Fruit fly (Drosophila melanogaster) whole organism, embryonic: ENCODE measurements around the gene stg.
A peak's percentile ranks its signal among the peaks of the same experiment; 100 is the strongest.

ENCODE experiments used
- Abd-B ChIP-seq: fragments of 200-800 bp; sonication (Bioruptor generic); optimal IDR thresholded peaks from 2 replicates; lab custom pipeline; 2018; ENCODE audit warnings: missing biosample characterization, mild to moderate bottlenecking, missing genetic modification characterization, moderate library complexity
- B-H1 ChIP-seq: fragments of 200-800 bp; sonication (Bioruptor generic); IDR thresholded peaks from 3 replicates; pipeline ENCODE4 v1.3.6; 2022; ENCODE audit warnings: missing biosample characterization, missing genetic modification characterization
- BtbVII ChIP-seq: fragments of 200-800 bp; sonication (Bioruptor generic); optimal IDR thresholded peaks from 3 replicates; lab custom pipeline; 2017; ENCODE audit warnings: missing biosample characterization, mild to moderate bottlenecking, missing genetic modification characterization
- CG10654 ChIP-seq: fragments of 200-800 bp; sonication (Bioruptor generic); optimal IDR thresholded peaks from 2 replicates; lab custom pipeline; 2016; ENCODE audit warnings: missing biosample characterization, missing genetic modification characterization
- CG11560 ChIP-seq: fragments of 200-800 bp; sonication (Bioruptor generic); IDR thresholded peaks from 3 replicates; pipeline ENCODE4 v1.3.6; 2022; ENCODE audit warnings: missing biosample characterization, missing genetic modification characterization
- CG12155 ChIP-seq: fragments of 200-800 bp; sonication (Bioruptor generic); optimal IDR thresholded peaks from 3 replicates; lab custom pipeline; 2016; ENCODE audit warnings: missing biosample characterization, missing genetic modification characterization
- CG12659 ChIP-seq: fragments of 200-800 bp; sonication (Bioruptor generic); optimal IDR thresholded peaks from 3 replicates; lab custom pipeline; 2017; ENCODE audit warnings: mild to moderate bottlenecking, missing biosample characterization, missing genetic modification reagents, missing genetic modification characterization
- CG15269 ChIP-seq: fragments of 200-800 bp; sonication (Bioruptor generic); optimal IDR thresholded peaks from 2 replicates; lab custom pipeline; 2018; ENCODE audit warnings: missing biosample characterization, mild to moderate bottlenecking, missing genetic modification characterization, moderate library complexity
- CG16779 ChIP-seq: fragments of 200-800 bp; sonication (Bioruptor generic); IDR thresholded peaks from 2 replicates; pipeline ENCODE4 v1.3.6; 2022; ENCODE audit warnings: missing biosample characterization, missing genetic modification characterization
- CG17612 ChIP-seq: fragments of 200-800 bp; sonication (Bioruptor generic); IDR thresholded peaks from 2 replicates; pipeline ENCODE4 v1.3.6; 2022; ENCODE audit warnings: missing biosample characterization, missing genetic modification characterization
- CG17802 ChIP-seq: fragments of 200-800 bp; sonication (Bioruptor generic); optimal IDR thresholded peaks from 2 replicates; lab custom pipeline; 2018; ENCODE audit warnings: missing biosample characterization, mild to moderate bottlenecking, missing genetic modification characterization, moderate library complexity
- CG18619 ChIP-seq: fragments of 200-800 bp; sonication (Bioruptor generic); optimal IDR thresholded peaks from 3 replicates; lab custom pipeline; 2017; ENCODE audit warnings: missing biosample characterization, mild to moderate bottlenecking, missing genetic modification characterization
- CG18764 ChIP-seq: fragments of 200-800 bp; sonication (Bioruptor generic); optimal IDR thresholded peaks from 3 replicates; lab custom pipeline; 2016; ENCODE audit warnings: missing biosample characterization, missing genetic modification characterization
- CG2129 ChIP-seq: fragments of 200-800 bp; sonication (Bioruptor generic); IDR thresholded peaks from 2 replicates; pipeline ENCODE4 v1.3.6; 2022; ENCODE audit warnings: missing biosample characterization, missing genetic modification characterization; ENCODE audit not compliant: partially characterized antibody
- CG2678 ChIP-seq: fragments of 200-800 bp; sonication (Bioruptor generic); optimal IDR thresholded peaks from 3 replicates; lab custom pipeline; 2019; ENCODE audit warnings: missing biosample characterization, mild to moderate bottlenecking, missing genetic modification characterization, moderate library complexity
- CG2875 ChIP-seq: fragments of 200-800 bp; sonication (Bioruptor generic); optimal IDR thresholded peaks from 2 replicates; lab custom pipeline; 2017; ENCODE audit warnings: missing biosample characterization, mild to moderate bottlenecking, missing genetic modification characterization, missing genetic modification reagents
- CG34376 ChIP-seq: fragments of 200-800 bp; sonication (Bioruptor generic); optimal IDR thresholded peaks from 2 replicates; lab custom pipeline; 2018; ENCODE audit warnings: missing biosample characterization, mild to moderate bottlenecking, missing genetic modification characterization
- CG4360 ChIP-seq: fragments of 200-800 bp; sonication (Bioruptor generic); IDR thresholded peaks from 2 replicates; pipeline ENCODE4 v1.3.6; 2022; ENCODE audit warnings: missing biosample characterization, missing genetic modification characterization
- CG4820 ChIP-seq: fragments of 200-800 bp; sonication (Bioruptor generic); optimal IDR thresholded peaks from 3 replicates; lab custom pipeline; 2016; ENCODE audit warnings: missing biosample characterization, missing genetic modification characterization
- CG8478 ChIP-seq: fragments of >200 bp; optimal IDR thresholded peaks from 2 replicates; lab custom pipeline; 2018
- CG9727 ChIP-seq: fragments of 200-800 bp; sonication (Bioruptor generic); optimal IDR thresholded peaks from 3 replicates; lab custom pipeline; 2017; ENCODE audit warnings: missing biosample characterization, mild to moderate bottlenecking, missing genetic modification characterization
- CG9817 ChIP-seq: fragments of 200-800 bp; sonication (Bioruptor generic); optimal IDR thresholded peaks from 2 replicates; lab custom pipeline; 2018; ENCODE audit warnings: missing biosample characterization, mild to moderate bottlenecking, missing genetic modification characterization, moderate library complexity
- CoRest ChIP-seq: fragments of 200-800 bp; sonication (Bioruptor generic); optimal IDR thresholded peaks from 3 replicates; lab custom pipeline; 2018; ENCODE audit warnings: missing biosample characterization, mild to moderate bottlenecking, missing genetic modification characterization, moderate library complexity
- Dad ChIP-seq: fragments of 200-800 bp; sonication (Bioruptor generic); optimal IDR thresholded peaks from 3 replicates; lab custom pipeline; 2016; ENCODE audit warnings: missing biosample characterization, missing genetic modification characterization
- E2f1 ChIP-seq: fragments of 200-800 bp; sonication (Bioruptor generic); IDR thresholded peaks from 2 replicates; pipeline ENCODE4 v1.3.6; 2022; ENCODE audit warnings: missing biosample characterization, missing genetic modification characterization
- HHEX ChIP-seq: fragments of 200-800 bp; sonication (Bioruptor generic); optimal IDR thresholded peaks from 3 replicates; lab custom pipeline; 2017; ENCODE audit warnings: missing biosample characterization, mild to moderate bottlenecking, missing genetic modification characterization, missing genetic modification reagents
- Kr ChIP-seq: fragments of 200-800 bp; sonication (Bioruptor generic); optimal IDR thresholded peaks from 2 replicates; lab custom pipeline; 2017; ENCODE audit warnings: missing biosample characterization, mild to moderate bottlenecking, missing genetic modification characterization
- Lpt ChIP-seq: fragments of >200 bp; optimal IDR thresholded peaks from 2 replicates; lab custom pipeline; 2018; ENCODE audit warnings: missing biosample characterization, missing genetic modification characterization
- MESR4 ChIP-seq: fragments of 200-800 bp; sonication (Bioruptor generic); optimal IDR thresholded peaks from 2 replicates; lab custom pipeline; 2018; ENCODE audit warnings: missing biosample characterization, mild to moderate bottlenecking, missing genetic modification characterization, moderate library complexity
- Ptx1 ChIP-seq: fragments of 200-800 bp; sonication (Bioruptor generic); IDR thresholded peaks from 2 replicates; pipeline ENCODE4 v1.3.6; 2022; ENCODE audit warnings: missing biosample characterization, missing genetic modification characterization
- Xrp1 ChIP-seq: fragments of 200-800 bp; sonication (Bioruptor generic); IDR thresholded peaks from 2 replicates; pipeline ENCODE4 v1.3.6; 2022; ENCODE audit warnings: missing biosample characterization, missing genetic modification characterization
- amos ChIP-seq: fragments of 200-800 bp; sonication (Bioruptor generic); IDR thresholded peaks from 2 replicates; pipeline ENCODE4 v1.3.6; 2022; ENCODE audit warnings: missing biosample characterization, missing genetic modification characterization; ENCODE audit not compliant: partially characterized antibody
- ash1 ChIP-seq: fragments of 200-800 bp; sonication (Bioruptor generic); optimal IDR thresholded peaks from 2 replicates; lab custom pipeline; 2018; ENCODE audit warnings: missing biosample characterization, mild to moderate bottlenecking, missing genetic modification characterization
- br ChIP-seq: fragments of >200 bp; optimal IDR thresholded peaks from 2 replicates; lab custom pipeline; 2017
- btn ChIP-seq: fragments of 200-800 bp; sonication (Bioruptor generic); optimal IDR thresholded peaks from 2 replicates; lab custom pipeline; 2016; ENCODE audit warnings: missing biosample characterization, missing genetic modification characterization
- dimm ChIP-seq: fragments of 200-800 bp; sonication (Bioruptor generic); IDR thresholded peaks from 2 replicates; pipeline ENCODE4 v1.3.6; 2022; ENCODE audit warnings: missing biosample characterization, missing genetic modification characterization
- dysf ChIP-seq: fragments of 200-800 bp; sonication (Bioruptor generic); IDR thresholded peaks from 3 replicates; pipeline ENCODE4 v1.3.6; 2022; ENCODE audit warnings: missing biosample characterization, missing genetic modification characterization
- fru ChIP-seq: fragments of >200 bp; optimal IDR thresholded peaks from 2 replicates; lab custom pipeline; 2017
- gcm ChIP-seq: fragments of 200-800 bp; sonication (Bioruptor generic); optimal IDR thresholded peaks from 2 replicates; lab custom pipeline; 2019; ENCODE audit warnings: missing biosample characterization, mild to moderate bottlenecking, missing genetic modification characterization, moderate library complexity
- gt ChIP-seq: fragments of 200-800 bp; sonication (Bioruptor generic); IDR thresholded peaks from 2 replicates; pipeline ENCODE4 v1.3.6; 2022; ENCODE audit warnings: missing biosample characterization, missing genetic modification characterization
- h ChIP-seq: fragments of >200 bp; optimal IDR thresholded peaks from 2 replicates; lab custom pipeline; 2017
- lbe ChIP-seq: fragments of 200-800 bp; sonication (Bioruptor generic); optimal IDR thresholded peaks from 2 replicates; lab custom pipeline; 2016; ENCODE audit warnings: missing biosample characterization, mild to moderate bottlenecking, missing genetic modification characterization
- oc ChIP-seq: fragments of 200-800 bp; sonication (Bioruptor generic); optimal IDR thresholded peaks from 2 replicates; lab custom pipeline; 2018; ENCODE audit warnings: missing biosample characterization, mild to moderate bottlenecking, missing genetic modification characterization, moderate library complexity
- p53 ChIP-seq: fragments of 200-800 bp; sonication (Bioruptor generic); optimal IDR thresholded peaks from 2 replicates; lab custom pipeline; 2016; ENCODE audit warnings: missing biosample characterization, missing genetic modification characterization
- repo ChIP-seq: fragments of 200-800 bp; sonication (Bioruptor generic); optimal IDR thresholded peaks from 2 replicates; lab custom pipeline; 2016; ENCODE audit warnings: missing biosample characterization, missing genetic modification characterization
- sima ChIP-seq: fragments of 200-800 bp; sonication (Bioruptor generic); optimal IDR thresholded peaks from 2 replicates; lab custom pipeline; 2016; ENCODE audit warnings: missing biosample characterization, missing genetic modification characterization
- slp2 ChIP-seq: fragments of 200-800 bp; sonication (Bioruptor generic); optimal IDR thresholded peaks from 2 replicates; lab custom pipeline; 2016; ENCODE audit warnings: missing biosample characterization, missing genetic modification characterization
- sna ChIP-seq: fragments of 200-800 bp; sonication (Bioruptor generic); IDR thresholded peaks from 2 replicates; pipeline ENCODE4 v1.3.6; 2022; ENCODE audit warnings: missing biosample characterization, missing genetic modification characterization; ENCODE audit not compliant: partially characterized antibody
- tgo ChIP-seq: fragments of 200-800 bp; sonication (Bioruptor generic); IDR thresholded peaks from 3 replicates; pipeline ENCODE4 v1.3.6; 2022; ENCODE audit warnings: missing biosample characterization, missing genetic modification characterization
- tin ChIP-seq: fragments of 200-800 bp; sonication (Bioruptor generic); optimal IDR thresholded peaks from 3 replicates; lab custom pipeline; 2016; ENCODE audit warnings: missing biosample characterization, missing genetic modification characterization
- zen ChIP-seq: fragments of 200-800 bp; sonication (Bioruptor generic); optimal IDR thresholded peaks from 3 replicates; lab custom pipeline; 2018; ENCODE audit warnings: missing biosample characterization, mild to moderate bottlenecking, missing genetic modification characterization, moderate library complexity
- zen2 ChIP-seq: fragments of 200-800 bp; sonication (Bioruptor generic); IDR thresholded peaks from 3 replicates; pipeline ENCODE4 v1.3.6; 2022; ENCODE audit warnings: missing biosample characterization, missing genetic modification characterization; ENCODE audit not compliant: partially characterized antibody

stg gene

DNA sequence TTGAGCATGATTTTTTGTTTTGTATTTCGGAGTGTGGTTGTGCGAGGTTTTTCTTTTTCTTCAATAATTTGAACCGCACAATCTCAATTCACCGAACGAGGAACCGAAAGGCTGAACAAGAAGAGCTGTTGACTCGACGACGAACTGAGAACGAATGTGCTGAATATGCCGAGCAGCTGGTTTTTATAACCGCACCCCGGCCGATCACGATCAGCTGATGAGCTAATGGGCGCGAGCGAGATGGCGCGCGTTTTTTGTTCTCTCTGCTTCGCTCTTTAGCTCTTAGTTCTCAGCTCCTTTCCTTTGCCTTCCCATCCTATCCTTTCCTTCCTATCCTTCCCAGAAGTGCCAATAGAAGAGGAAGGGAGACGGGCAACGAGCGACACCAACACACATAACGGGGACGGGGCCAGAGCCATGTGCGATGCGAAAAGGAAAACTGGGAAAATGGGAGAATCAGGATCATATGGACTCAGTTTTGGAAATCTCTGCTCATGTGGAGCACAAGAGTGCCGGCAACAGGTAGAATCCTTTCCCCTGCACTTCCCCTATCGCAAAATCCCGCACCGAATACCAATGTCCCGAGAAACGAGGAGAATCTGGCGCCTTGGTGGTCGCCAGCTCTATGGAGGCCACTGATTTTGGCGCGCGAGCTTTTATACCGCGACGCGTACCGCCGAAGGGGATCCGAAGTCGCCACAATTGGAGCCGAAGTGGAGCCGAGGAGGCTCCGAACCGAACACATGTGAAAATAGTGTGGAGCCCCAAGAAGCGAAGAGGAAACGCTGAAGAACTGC lies at the start of gene stg (continued):
- TF ChIP-seq MESR4 (GFP tag; lab: Kevin White, UChicago) (no peak), CG17612 (GFP tag; lab: Robert Waterston, UW) (no peak), slp2 (GFP tag; lab: Kevin White, UChicago) (no peak), sna (no peak), CG9817 (tag; lab: Kevin White, UChicago) (no peak), Dad (GFP tag; lab: Kevin White, UChicago) (no peak), CG12155 (GFP tag; lab: Kevin White, UChicago) (no peak), dimm (GFP tag; lab: Robert Waterston, UW) (no peak), btn (peak; percentile 5), CG4820 (GFP tag; lab: Kevin White, UChicago) (no peak), CG15269 (no peak), gcm (GFP tag; lab: Kevin White, UChicago) (peak; percentile 31), repo (GFP tag; lab: Kevin White, UChicago) (no peak), CG34376 (no peak), amos (GFP tag; lab: Robert Waterston, UW) (0 out of 2 replicates have a peak, but pooled peaks have one; percentile 27), p53 (GFP tag; lab: Kevin White, UChicago) (no peak), CG2129 (GFP tag; lab: Robert Waterston, UW) (no peak), dysf (no peak), CG2875 (GFP tag; lab: Kevin White, UChicago) (no peak), fru (lab: Kevin White, UChicago) (no peak), CG8478 (lab: Kevin White, UChicago) (no peak), Ptx1 (no peak), CG11560 (no peak), sima (GFP tag; lab: Kevin White, UChicago) (no peak), gt (GFP tag; lab: Robert Waterston, UW) (no peak), tgo (GFP tag; lab: Robert Waterston, UW) (no peak), lbe (GFP tag; lab: Kevin White, UChicago) (no peak), CG17802 (tag; lab: Kevin White, UChicago) (no peak), h (lab: Kevin White, UChicago) (no peak), HHEX (GFP tag; lab: Kevin White, UChicago) (no peak), Abd-B (GFP tag; lab: Kevin White, UChicago) (no peak), Xrp1 (GFP tag; lab: Robert Waterston, UW) (no peak), CG16779 (GFP tag; lab: Robert Waterston, UW) (no peak), Lpt (no peak), CG12659 (GFP tag; lab: Kevin White, UChicago) (no peak), BtbVII (GFP tag; lab: Kevin White, UChicago) (no peak), CoRest (tag; lab: Kevin White, UChicago) (no peak), oc (tag; lab: Kevin White, UChicago) (no peak), B-H1 (GFP tag; lab: Robert Waterston, UW) (no peak), Kr (GFP tag; lab: Kevin White, UChicago) (peak; percentile 58), CG18619 (no peak), CG18764 (GFP tag; lab: Kevin White, UChicago) (no peak), zen2 (GFP tag; lab: Robert Waterston, UW) (no peak), E2f1 (no peak), CG4360 (no peak), CG2678 (tag; lab: Kevin White, UChicago) (no peak), zen (tag; lab: Kevin White, UChicago) (peak; percentile 50), CG9727 (GFP tag; lab: Kevin White, UChicago) (no peak), ash1 (GFP tag; lab: Kevin White, UChicago) (no peak), tin (GFP tag; lab: Kevin White, UChicago) (no peak), CG10654 (GFP tag; lab: Kevin White, UChicago) (no peak), br (no peak)
